Fruit fly (Drosophila melanogaster) S2 (cell line): ENCODE measurements around the gene Art9.

Experiments
- CG8478 ChIP-seq: fragments of >200 bp; optimal IDR thresholded peaks from 2 replicates; lab custom pipeline; 2018
- CTCF ChIP-seq, 2 experiments: fragments of >200 bp; optimal IDR thresholded peaks; 2 replicates each; lab custom pipeline; 2018

DNA sequence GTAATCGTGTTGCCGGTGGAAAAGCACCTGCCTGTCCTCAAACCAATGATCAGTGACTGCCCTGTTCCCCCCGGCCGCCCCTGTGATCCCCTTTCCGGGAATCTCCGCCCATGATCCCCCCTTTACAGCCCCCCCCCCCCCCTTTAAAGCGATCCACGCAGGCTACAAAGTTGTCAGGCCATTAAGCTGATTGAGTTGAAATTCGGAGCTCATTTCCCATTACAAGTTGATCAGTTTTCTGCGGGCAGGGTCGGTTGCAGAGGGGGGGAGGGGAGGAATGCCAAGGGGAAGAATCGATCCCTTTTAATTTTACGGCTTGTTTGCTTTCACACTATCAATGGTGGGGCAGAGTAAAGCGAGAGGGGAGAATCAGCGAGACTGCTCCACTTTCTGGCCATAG is 9.3 kb downstream of the Art9 start:
- TF ChIP-seq CG8478 (lab: Kevin White, UChicago) (no peak), CTCF (optimal IDR thresholded peaks at IDR 0.05; lab: Kevin White, UChicago) (no peak)
